Fruit fly (Drosophila melanogaster) whole organism, embryonic: ENCODE data around the gene Pvr.
A peak's percentile ranks its signal among the peaks of the same experiment; 100 is the strongest.

Source experiments
- Aef1 ChIP-seq: fragments of 200-800 bp; sonication (Bioruptor generic); IDR thresholded peaks from 3 replicates; pipeline ENCODE4 v1.3.6; 2022; ENCODE audit warnings: missing biosample characterization, missing genetic modification characterization
- Atf-2 ChIP-seq: fragments of 200-800 bp; sonication (Bioruptor generic); optimal IDR thresholded peaks from 2 replicates; lab custom pipeline; 2016; ENCODE audit warnings: missing biosample characterization, missing genetic modification characterization
- Bteb2 ChIP-seq: fragments of 200-800 bp; sonication (Bioruptor generic); optimal IDR thresholded peaks from 2 replicates; lab custom pipeline; 2016; ENCODE audit warnings: missing biosample characterization, missing genetic modification characterization
- C15 ChIP-seq: fragments of 200-800 bp; sonication (Bioruptor generic); IDR thresholded peaks from 3 replicates; pipeline ENCODE4 v1.3.6; 2022; ENCODE audit warnings: missing biosample characterization, missing genetic modification characterization
- CG10209 ChIP-seq: fragments of 200-800 bp; sonication (Bioruptor generic); optimal IDR thresholded peaks from 3 replicates; lab custom pipeline; 2017; ENCODE audit warnings: missing biosample characterization, mild to moderate bottlenecking, missing genetic modification characterization, missing genetic modification reagents
- CG10543 ChIP-seq: fragments of 200-800 bp; sonication (Bioruptor generic); optimal IDR thresholded peaks from 3 replicates; lab custom pipeline; 2017; ENCODE audit warnings: missing biosample characterization, mild to moderate bottlenecking, missing genetic modification characterization, moderate library complexity
- CG11085 ChIP-seq: fragments of 200-800 bp; sonication (Bioruptor generic); IDR thresholded peaks from 2 replicates; pipeline ENCODE4 v1.3.6; 2022; ENCODE audit warnings: missing biosample characterization, missing genetic modification characterization
- CG11247 ChIP-seq: fragments of 200-800 bp; sonication (Bioruptor generic); IDR thresholded peaks from 2 replicates; pipeline ENCODE4 v1.3.6; 2022; ENCODE audit warnings: missing biosample characterization, missing genetic modification characterization
- CG14860 ChIP-seq: fragments of 200-800 bp; sonication (Bioruptor generic); IDR thresholded peaks from 3 replicates; pipeline ENCODE4 v1.3.6; 2022; ENCODE audit warnings: missing biosample characterization, missing genetic modification characterization; ENCODE audit not compliant: partially characterized antibody
- CG17361 ChIP-seq: fragments of 200-800 bp; sonication (Bioruptor generic); IDR thresholded peaks from 3 replicates; pipeline ENCODE4 v1.3.6; 2022; ENCODE audit warnings: missing biosample characterization, missing genetic modification characterization
- CG17829 ChIP-seq: fragments of 200-800 bp; optimal IDR thresholded peaks from 2 replicates; lab custom pipeline; 2019; ENCODE audit warnings: missing biosample characterization, mild to moderate bottlenecking, missing genetic modification characterization, moderate library complexity
- CG2202 ChIP-seq: fragments of 200-800 bp; sonication (Bioruptor generic); optimal IDR thresholded peaks from 2 replicates; lab custom pipeline; 2018; ENCODE audit warnings: missing biosample characterization, mild to moderate bottlenecking, missing genetic modification characterization
- CG32532 ChIP-seq: fragments of 200-800 bp; sonication (Bioruptor generic); IDR thresholded peaks from 2 replicates; pipeline ENCODE4 v1.3.6; 2022; ENCODE audit warnings: missing biosample characterization, missing genetic modification characterization
- CG7372 ChIP-seq: fragments of 200-800 bp; sonication (Bioruptor generic); IDR thresholded peaks from 2 replicates; pipeline ENCODE4 v1.3.6; 2022; ENCODE audit warnings: missing biosample characterization, missing genetic modification characterization
- CG8388 ChIP-seq: fragments of 200-800 bp; sonication (Bioruptor generic); optimal IDR thresholded peaks from 2 replicates; lab custom pipeline; 2019; ENCODE audit warnings: missing biosample characterization, mild to moderate bottlenecking, missing genetic modification characterization, moderate library complexity
- CG9797 ChIP-seq: fragments of 200-800 bp; sonication (Bioruptor generic); optimal IDR thresholded peaks from 3 replicates; lab custom pipeline; 2018; ENCODE audit warnings: missing biosample characterization, mild to moderate bottlenecking, missing genetic modification characterization
- CG9817 ChIP-seq: fragments of 200-800 bp; sonication (Bioruptor generic); optimal IDR thresholded peaks from 2 replicates; lab custom pipeline; 2018; ENCODE audit warnings: missing biosample characterization, mild to moderate bottlenecking, missing genetic modification characterization, moderate library complexity
- CrebB ChIP-seq: fragments of 200-800 bp; sonication (Bioruptor generic); optimal IDR thresholded peaks from 3 replicates; lab custom pipeline; 2018; ENCODE audit warnings: missing biosample characterization, mild to moderate bottlenecking, missing genetic modification characterization
- Elba2 ChIP-seq: fragments of 200-800 bp; sonication (Bioruptor generic); optimal IDR thresholded peaks from 3 replicates; lab custom pipeline; 2016; ENCODE audit warnings: missing biosample characterization, missing genetic modification characterization
- Gsc ChIP-seq: fragments of 200-800 bp; sonication (Bioruptor generic); IDR thresholded peaks from 2 replicates; pipeline ENCODE4 v1.3.6; 2022; ENCODE audit warnings: missing biosample characterization, missing genetic modification characterization
- Gug ChIP-seq: fragments of 200-800 bp; sonication (Bioruptor generic); IDR thresholded peaks from 4 replicates; pipeline ENCODE4 v1.3.6; 2022; ENCODE audit warnings: missing biosample characterization, missing genetic modification characterization
- HLH54F ChIP-seq: fragments of 200-800 bp; sonication (Bioruptor generic); optimal IDR thresholded peaks from 3 replicates; lab custom pipeline; 2016; ENCODE audit warnings: missing biosample characterization, missing genetic modification characterization
- HmgZ ChIP-seq: fragments of 200-800 bp; sonication (Bioruptor generic); optimal IDR thresholded peaks from 2 replicates; lab custom pipeline; 2018; ENCODE audit warnings: missing biosample characterization, mild to moderate bottlenecking, missing genetic modification characterization
- Mad ChIP-seq: fragments of 200-800 bp; sonication (Bioruptor generic); optimal IDR thresholded peaks from 2 replicates; lab custom pipeline; 2016; ENCODE audit warnings: missing biosample characterization, missing genetic modification characterization
- Mrtf ChIP-seq: fragments of 200-800 bp; sonication (Bioruptor generic); IDR thresholded peaks from 3 replicates; pipeline ENCODE4 v1.3.6; 2022; ENCODE audit warnings: missing biosample characterization, missing genetic modification characterization
- Myb ChIP-seq: fragments of 200-800 bp; sonication (Bioruptor generic); optimal IDR thresholded peaks from 2 replicates; lab custom pipeline; 2016; ENCODE audit warnings: missing biosample characterization, missing genetic modification characterization
- Pdp1 ChIP-seq, 2 experiments: fragments of 200-800 bp; sonication (Bioruptor generic); optimal IDR thresholded peaks; 3 replicates each; lab custom pipeline; 2016; ENCODE audit warnings: missing biosample characterization in 2 of 2, missing genetic modification characterization in 2 of 2, mild to moderate bottlenecking in 1 of 2, moderate library complexity in 1 of 2
- Usf ChIP-seq: fragments of 200-800 bp; sonication (Bioruptor generic); optimal IDR thresholded peaks from 2 replicates; lab custom pipeline; 2017; ENCODE audit warnings: missing genotype, missing biosample characterization, missing genetic modification characterization
- Xbp1 ChIP-seq: fragments of 200-800 bp; sonication (Bioruptor generic); optimal IDR thresholded peaks from 3 replicates; lab custom pipeline; 2016; ENCODE audit warnings: missing biosample characterization, mild to moderate bottlenecking, missing genetic modification characterization
- al ChIP-seq: fragments of 200-800 bp; sonication (Bioruptor generic); IDR thresholded peaks from 2 replicates; pipeline ENCODE4 v1.3.6; 2022; ENCODE audit warnings: missing biosample characterization, missing genetic modification characterization
- cg ChIP-seq: fragments of 200-800 bp; sonication (Bioruptor generic); optimal IDR thresholded peaks from 3 replicates; lab custom pipeline; 2019; ENCODE audit warnings: missing biosample characterization, mild to moderate bottlenecking, missing genetic modification characterization, moderate library complexity
- chn ChIP-seq: fragments of 200-800 bp; sonication (Bioruptor generic); optimal IDR thresholded peaks from 2 replicates; lab custom pipeline; 2016; ENCODE audit warnings: missing biosample characterization, missing genetic modification characterization
- corto ChIP-seq: fragments of 200-800 bp; sonication (Bioruptor generic); optimal IDR thresholded peaks from 2 replicates; lab custom pipeline; 2016; ENCODE audit warnings: missing biosample characterization, mild to moderate bottlenecking, missing genetic modification characterization, moderate library complexity
- crp ChIP-seq, 2 experiments: fragments of 200-800 bp; sonication (Bioruptor generic); optimal IDR thresholded peaks; 2 replicates in 1 of 2; 3 replicates in 1 of 2; lab custom pipeline; 2017; ENCODE audit warnings: missing biosample characterization in 2 of 2, missing genetic modification characterization in 2 of 2, mild to moderate bottlenecking in 1 of 2, moderate library complexity in 1 of 2
- dm ChIP-seq: fragments of 200-800 bp; sonication (Bioruptor generic); optimal IDR thresholded peaks from 3 replicates; lab custom pipeline; 2016; ENCODE audit warnings: missing biosample characterization, missing genetic modification characterization
- ems ChIP-seq: fragments of 200-800 bp; sonication (Bioruptor generic); optimal IDR thresholded peaks from 3 replicates; lab custom pipeline; 2016; ENCODE audit warnings: missing biosample characterization, missing genetic modification characterization
- exex ChIP-seq: fragments of 200-800 bp; sonication (Bioruptor generic); optimal IDR thresholded peaks from 4 replicates; lab custom pipeline; 2018; ENCODE audit warnings: missing biosample characterization, mild to moderate bottlenecking, missing genetic modification characterization, moderate library complexity
- ind ChIP-seq: fragments of 200-800 bp; sonication (Bioruptor generic); optimal IDR thresholded peaks from 3 replicates; lab custom pipeline; 2016; ENCODE audit warnings: missing biosample characterization, missing genetic modification characterization
- inv ChIP-seq: fragments of 200-800 bp; sonication (Bioruptor generic); IDR thresholded peaks from 2 replicates; pipeline ENCODE4 v1.3.6; 2022; ENCODE audit warnings: missing biosample characterization, missing genetic modification characterization; ENCODE audit not compliant: partially characterized antibody
- knrl ChIP-seq: fragments of 200-800 bp; sonication (Bioruptor generic); IDR thresholded peaks from 3 replicates; pipeline ENCODE4 v1.3.6; 2022; ENCODE audit warnings: missing biosample characterization, missing genetic modification characterization; ENCODE audit not compliant: partially characterized antibody
- maf-S ChIP-seq: fragments of 200-800 bp; sonication (Bioruptor generic); optimal IDR thresholded peaks from 2 replicates; lab custom pipeline; 2016; ENCODE audit warnings: missing biosample characterization, missing genetic modification characterization
- mld ChIP-seq: fragments of 200-800 bp; sonication (Bioruptor generic); IDR thresholded peaks from 3 replicates; pipeline ENCODE4 v1.3.6; 2022; ENCODE audit warnings: missing biosample characterization, missing genetic modification characterization; ENCODE audit not compliant: partially characterized antibody
- nau ChIP-seq: fragments of 200-800 bp; sonication (Bioruptor generic); optimal IDR thresholded peaks from 3 replicates; lab custom pipeline; 2017; ENCODE audit warnings: missing biosample characterization, mild to moderate bottlenecking, missing genetic modification characterization, missing genetic modification reagents
- nom ChIP-seq: fragments of 200-800 bp; sonication (Bioruptor generic); optimal IDR thresholded peaks from 2 replicates; lab custom pipeline; 2017; ENCODE audit warnings: missing biosample characterization, missing genetic modification characterization, mild to moderate bottlenecking, moderate library complexity, missing genetic modification reagents
- pan ChIP-seq, 4 experiments: fragments of >200 bp in 3 of 4; fragments of 200-800 bp in 1 of 4; sonication (Bioruptor generic) in 1 of 4; optimal IDR thresholded peaks in 3 of 4; IDR thresholded peaks in 1 of 4; 2 replicates each; pipeline versions ENCODE4 v1.3.6 to Lab custom; 2017 to 2022; ENCODE audit warnings: missing biosample characterization in 2 of 4, missing genetic modification characterization in 2 of 4, mixed read lengths in 1 of 4
- pho ChIP-seq: fragments of 200-800 bp; sonication (Bioruptor generic); optimal IDR thresholded peaks from 2 replicates; lab custom pipeline; 2016; ENCODE audit warnings: missing biosample characterization, missing genetic modification characterization
- row ChIP-seq: fragments of 200-800 bp; sonication (Bioruptor generic); IDR thresholded peaks from 3 replicates; pipeline ENCODE4 v1.3.6; 2022; ENCODE audit warnings: missing biosample characterization, missing genetic modification characterization
- toy ChIP-seq: fragments of 200-800 bp; sonication (Bioruptor generic); IDR thresholded peaks from 2 replicates; pipeline ENCODE4 v1.3.6; 2022; ENCODE audit warnings: missing biosample characterization, missing genetic modification characterization
- tup ChIP-seq: fragments of 200-800 bp; sonication (Bioruptor generic); optimal IDR thresholded peaks from 2 replicates; lab custom pipeline; 2016; ENCODE audit warnings: missing biosample characterization, mild to moderate bottlenecking, missing genetic modification characterization, moderate library complexity

Gene Pvr

dm6 chr2L:8211070-8211469 lies 28.6 kb downstream of the Pvr start, which contains the start of gene Ssb-c31a (continued):
- TF ChIP-seq CG14860 (GFP tag; lab: Robert Waterston, UW) (peak; percentile 47; the same call in 1 of the 3 replicates), C15 (no peak), Xbp1 (peak; percentile 69), al (GFP tag; lab: Robert Waterston, UW) (peak; percentile 42; the same call in 1 of the 2 replicates), ems (GFP tag; lab: Kevin White, UChicago) (peak; percentile 42), crp (GFP tag; optimal IDR thresholded peaks at IDR 0.05; lab: Kevin White, UChicago) (peak in 1 of 2 experiments; percentile 60), mld (GFP tag; lab: Robert Waterston, UW) (no peak), cg (GFP tag; lab: Kevin White, UChicago) (peak; percentile 9), Gug (GFP tag; lab: Robert Waterston, UW) (no peak), CrebB (tag; lab: Kevin White, UChicago) (peak; percentile 27), knrl (peak; percentile 82), HLH54F (GFP tag; lab: Kevin White, UChicago) (peak; percentile 53), CG11247 (GFP tag; lab: Robert Waterston, UW) (no peak), Usf (GFP tag; lab: Kevin White, UChicago) (no peak), nom (GFP tag; lab: Kevin White, UChicago) (peak; percentile 35), dm (GFP tag; lab: Kevin White, UChicago) (peak; percentile 20), HmgZ (tag; lab: Kevin White, UChicago) (peak; percentile 78), inv (peak; percentile 68), CG10209 (GFP tag; lab: Kevin White, UChicago) (peak; percentile 40), Mrtf (no peak), corto (GFP tag; lab: Kevin White, UChicago) (no peak), CG17361 (GFP tag; lab: Robert Waterston, UW) (peak; percentile 59; the same call in 2 of the 3 replicates), nau (GFP tag; lab: Kevin White, UChicago) (peak; percentile 0), CG32532 (GFP tag; lab: Robert Waterston, UW) (0 out of 2 replicates have a peak, but pooled peaks have one; percentile 17), Gsc (no peak), CG8388 (GFP tag; lab: Kevin White, UChicago) (peak; percentile 22), CG7372 (0 out of 2 replicates have a peak, but pooled peaks have one; percentile 9), toy (no peak), CG2202 (tag; lab: Kevin White, UChicago) (no peak), Mad (GFP tag; lab: Kevin White, UChicago) (peak; percentile 58), row (peak; percentile 85), maf-S (peak; percentile 51), CG10543 (GFP tag; lab: Kevin White, UChicago) (peak; percentile 51), Bteb2 (GFP tag; lab: Kevin White, UChicago) (peak; percentile 41), Aef1 (GFP tag; lab: Robert Waterston, UW) (0 out of 3 replicates have a peak, but pooled peaks have one; percentile 14), CG17829 (tag; lab: Kevin White, UChicago) (peak; percentile 56), Pdp1 (GFP tag; optimal IDR thresholded peaks at IDR 0.05; lab: Kevin White, UChicago) (peak; percentile 56 to 61), Myb (GFP tag; lab: Kevin White, UChicago) (peak; percentile 35), ind (GFP tag; lab: Kevin White, UChicago) (peak; percentile 58), exex (tag; lab: Kevin White, UChicago) (peak; percentile 35), chn (GFP tag; lab: Kevin White, UChicago) (peak; percentile 52), Elba2 (GFP tag; lab: Kevin White, UChicago) (no peak), tup (GFP tag; lab: Kevin White, UChicago) (peak; percentile 28), Atf-2 (GFP tag; lab: Kevin White, UChicago) (peak; percentile 51), CG11085 (GFP tag; lab: Robert Waterston, UW) (no peak), pan (optimal IDR thresholded peaks at IDR 0.05; lab: Kevin White, UChicago) (no peak), pan (GFP tag; optimal IDR thresholded peaks at IDR 0.05 in 1 of 2, IDR thresholded peaks at IDR 0.05 in 1 of 2) (no peak), CG9797 (GFP tag; lab: Kevin White, UChicago) (peak; percentile 15), CG9817 (tag; lab: Kevin White, UChicago) (peak; percentile 48), pho (GFP tag; lab: Kevin White, UChicago) (peak; percentile 62)
